Worm (Caenorhabditis elegans) whole organism, L2 larva: ENCODE results near the gene srj-11.

Source experiments
- F13H6.1 ChIP-seq: sonication (generic microtip); optimal IDR thresholded peaks from 2 replicates; lab custom pipeline; 2016; ENCODE audit warnings: missing genetic modification characterization, missing compliant biosample characterization
- ZK546.5 ChIP-seq: sonication (generic microtip); optimal IDR thresholded peaks from 2 replicates; lab custom pipeline; 2017; ENCODE audit warnings: missing biosample characterization, missing genetic modification characterization
- alr-1 ChIP-seq: fragments of 150-350 bp; optimal IDR thresholded peaks from 2 replicates; lab custom pipeline; 2014; ENCODE audit warnings: missing biosample characterization, missing genetic modification characterization
- ama-1 ChIP-seq: fragments of 150-350 bp; optimal IDR thresholded peaks from 2 replicates; lab custom pipeline; 2018; ENCODE audit warnings: inconsistent platforms
- blmp-1 ChIP-seq: sonication (generic microtip); optimal IDR thresholded peaks from 2 replicates; lab custom pipeline; 2017; ENCODE audit warnings: missing genetic modification characterization, mild to moderate bottlenecking, missing compliant biosample characterization, antibody characterized with exemption, moderate library complexity; ENCODE audit not compliant: insufficient read depth
- dmd-4 ChIP-seq: sonication (generic microtip); optimal IDR thresholded peaks from 2 replicates; lab custom pipeline; 2017; ENCODE audit warnings: missing biosample characterization, missing genetic modification characterization
- elt-1 ChIP-seq: fragments of 150-350 bp; optimal IDR thresholded peaks from 2 replicates; lab custom pipeline; 2014; ENCODE audit warnings: missing biosample characterization, missing genetic modification characterization
- gmeb-1 ChIP-seq: fragments of 150-350 bp; optimal IDR thresholded peaks from 2 replicates; lab custom pipeline; 2014; ENCODE audit warnings: missing biosample characterization, missing genetic modification characterization
- lin-11 ChIP-seq: fragments of 150-350 bp; sonication (generic microtip); optimal IDR thresholded peaks from 2 replicates; lab custom pipeline; 2014; ENCODE audit warnings: missing biosample characterization, missing genetic modification characterization, inconsistent platforms, mixed read lengths
- lsy-2 ChIP-seq, 2 experiments: fragments of 150-350 bp in 1 of 2; sonication (generic microtip) in 1 of 2; optimal IDR thresholded peaks; 2 replicates each; lab custom pipeline; 2014 to 2017; ENCODE audit warnings: missing biosample characterization in 2 of 2, missing genetic modification characterization in 2 of 2
- mab-5 ChIP-seq: fragments of 150-350 bp; optimal IDR thresholded peaks from 2 replicates; lab custom pipeline; 2014; ENCODE audit warnings: missing biosample characterization, missing genetic modification characterization
- mdl-1 ChIP-seq, 2 experiments: fragments of 150-350 bp in 1 of 2; sonication (generic microtip) in 1 of 2; optimal IDR thresholded peaks; 2 replicates each; lab custom pipeline; 2017; ENCODE audit warnings: missing biosample characterization in 2 of 2, missing genetic modification characterization in 2 of 2
- nhr-11 ChIP-seq: fragments of 150-350 bp; optimal IDR thresholded peaks from 2 replicates; lab custom pipeline; 2014; ENCODE audit warnings: missing biosample characterization, missing genetic modification characterization
- nhr-12 ChIP-seq: fragments of 150-350 bp; optimal IDR thresholded peaks from 2 replicates; lab custom pipeline; 2014; ENCODE audit warnings: missing biosample characterization, missing genetic modification characterization
- nhr-129 ChIP-seq: fragments of 150-350 bp; optimal IDR thresholded peaks from 2 replicates; lab custom pipeline; 2014; ENCODE audit warnings: missing biosample characterization, missing genetic modification characterization
- nhr-23 ChIP-seq: fragments of 150-350 bp; optimal IDR thresholded peaks from 2 replicates; lab custom pipeline; 2014; ENCODE audit warnings: missing biosample characterization, missing genetic modification reagents, missing genetic modification characterization
- nhr-237 ChIP-seq: fragments of 150-350 bp; optimal IDR thresholded peaks from 2 replicates; lab custom pipeline; 2014; ENCODE audit warnings: missing biosample characterization, missing genetic modification characterization
- nhr-25 ChIP-seq: fragments of 150-350 bp; sonication (generic microtip); optimal IDR thresholded peaks from 3 replicates; lab custom pipeline; 2014; ENCODE audit warnings: missing biosample characterization, missing genetic modification characterization
- nhr-6 ChIP-seq: fragments of 150-350 bp; optimal IDR thresholded peaks from 2 replicates; lab custom pipeline; 2014; ENCODE audit warnings: missing biosample characterization, missing genetic modification characterization
- skn-1 ChIP-seq: sonication (generic microtip); optimal IDR thresholded peaks from 2 replicates; lab custom pipeline; 2017; ENCODE audit warnings: missing biosample characterization, missing genetic modification characterization
- sma-9 ChIP-seq, 2 experiments: fragments of 150-350 bp in 1 of 2; sonication (generic microtip) in 1 of 2; optimal IDR thresholded peaks; 2 replicates each; lab custom pipeline; 2014 to 2016; ENCODE audit warnings: missing genetic modification characterization in 2 of 2, mild to moderate bottlenecking in 1 of 2, missing biosample characterization in 1 of 2, missing compliant biosample characterization in 1 of 2, missing genetic modification reagents in 1 of 2, moderate library complexity in 1 of 2
- snpc-4 ChIP-seq: fragments of 150-350 bp; optimal IDR thresholded peaks from 2 replicates; lab custom pipeline; 2014; ENCODE audit warnings: missing biosample characterization, missing genetic modification characterization
- unc-55 ChIP-seq: fragments of 150-350 bp; sonication (generic microtip); optimal IDR thresholded peaks from 3 replicates; lab custom pipeline; 2014; ENCODE audit warnings: missing biosample characterization, missing genetic modification reagents, missing genetic modification characterization
- unc-62 ChIP-seq: fragments of 150-350 bp; optimal IDR thresholded peaks from 2 replicates; lab custom pipeline; 2014; ENCODE audit warnings: missing biosample characterization, missing genetic modification reagents, missing genetic modification characterization
- ztf-11 ChIP-seq: sonication (generic microtip); optimal IDR thresholded peaks from 2 replicates; lab custom pipeline; 2017; ENCODE audit warnings: missing biosample characterization, missing genetic modification characterization
- ztf-4 ChIP-seq: fragments of 150-350 bp; optimal IDR thresholded peaks from 2 replicates; lab custom pipeline; 2014; ENCODE audit warnings: missing biosample characterization, missing genetic modification characterization

The srj-11 gene

DNA sequence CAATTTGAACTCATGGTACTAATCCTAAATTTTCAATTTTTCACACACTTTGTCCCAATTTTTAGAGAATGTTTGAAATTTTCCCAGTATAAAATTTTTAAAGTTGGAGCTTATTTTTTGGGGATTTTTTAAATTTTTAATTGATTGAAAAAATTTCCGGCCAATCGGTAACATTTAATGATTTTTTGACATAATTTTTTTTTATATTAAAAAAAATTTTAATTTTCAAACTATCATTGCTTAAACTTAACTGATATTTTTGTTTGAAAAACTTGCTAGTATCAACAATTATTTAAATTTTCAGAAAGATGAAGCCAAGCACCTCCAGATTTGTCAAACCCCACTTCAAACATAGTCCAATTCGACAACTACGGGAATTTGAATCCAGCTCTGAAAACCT is 16.1 kb downstream of the srj-11 start, which contains the start of gene T28A11.22:
T28A11.22 (plus strand) TSS at position 301 of the 400 bp plus-strand sequence.
- no peak for TF ChIP-seq nhr-25
- no peak for TF ChIP-seq ztf-11 (tag; lab: Kevin White, UChicago)
- TF ChIP-seq nhr-6 (tag; lab: Kevin White, UChicago) = no peak
- TF ChIP-seq gmeb-1 = no peak
- TF ChIP-seq ama-1 (lab: Kevin White, UChicago) = no peak
- TF ChIP-seq lsy-2 (tag; optimal IDR thresholded peaks at IDR 0.05; lab: Kevin White, UChicago) = no peak

DNA sequence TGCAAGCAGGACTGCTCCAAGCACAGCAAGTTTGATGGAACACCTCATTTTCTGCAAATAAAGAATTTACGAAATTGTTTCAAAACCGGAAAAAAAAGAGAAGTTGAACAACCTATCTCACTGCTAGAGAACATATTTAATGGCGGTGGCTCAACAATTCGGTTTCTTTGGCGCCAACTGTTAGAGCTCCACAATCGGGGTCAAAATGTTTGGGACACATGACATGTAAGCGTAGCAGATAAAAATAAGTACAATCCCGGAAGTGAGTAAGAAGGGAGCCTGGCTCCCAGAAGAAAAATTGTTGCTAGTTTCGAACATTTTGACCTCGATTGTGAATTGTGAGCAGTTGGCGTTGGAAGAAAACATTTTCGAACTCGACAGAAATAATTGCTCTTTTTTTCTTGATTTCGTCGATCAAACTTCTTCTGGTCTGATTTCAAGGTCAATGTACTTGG is 18.0 kb downstream of the srj-11 start, which contains the start of gene T28A11.16:
T28A11.16 (minus strand) TSS at position 51 of the 455 bp plus-strand sequence.
- TF ChIP-seq ztf-11 (tag; lab: Kevin White, UChicago) = no peak
- peak; percentile 30 for TF ChIP-seq F13H6.1 (tag; lab: Kevin White, UChicago)
- TF ChIP-seq skn-1 (tag; lab: Kevin White, UChicago) = no peak
- no peak for TF ChIP-seq dmd-4
- no peak for TF ChIP-seq blmp-1 (tag; lab: Kevin White, UChicago)
- TF ChIP-seq nhr-237 = no peak
- TF ChIP-seq gmeb-1 = no peak
- no peak for TF ChIP-seq mdl-1 (tag; optimal IDR thresholded peaks at IDR 0.05; lab: Kevin White, UChicago)
- peak; percentile 88 for TF ChIP-seq sma-9 (GFP tag; optimal IDR thresholded peaks at IDR 0.05; lab: Kevin White, UChicago)
- no peak for TF ChIP-seq sma-9 (tag; optimal IDR thresholded peaks at IDR 0.05; lab: Kevin White, UChicago)
- no peak for TF ChIP-seq nhr-129 (tag; lab: Kevin White, UChicago)
- no peak for TF ChIP-seq lsy-2 (tag; optimal IDR thresholded peaks at IDR 0.05; lab: Kevin White, UChicago)
- TF ChIP-seq ZK546.5 (tag; lab: Kevin White, UChicago) = no peak

DNA sequence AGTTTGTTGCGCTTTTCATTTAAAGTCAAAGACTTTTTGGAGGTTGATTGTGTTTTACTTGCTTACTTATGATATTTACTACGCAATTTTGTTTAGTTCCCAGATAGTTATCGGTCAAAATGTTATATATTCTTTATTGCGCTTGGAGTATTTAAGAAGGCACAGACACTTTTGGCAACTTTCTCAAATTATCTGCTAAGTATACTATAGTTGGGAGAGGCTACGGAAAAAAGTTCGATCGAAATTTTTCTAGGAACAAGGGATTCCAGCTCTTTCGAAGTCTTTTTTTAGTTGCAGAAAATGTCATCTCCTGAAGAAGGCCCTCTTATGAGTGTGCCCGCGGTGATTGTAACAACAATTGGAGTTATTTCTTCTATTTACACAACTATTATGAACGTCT is 18.9 kb downstream of the srj-11 start, which contains the start of gene srbc-5:
srbc-5 (plus strand) TSS at position 301 of the 400 bp plus-strand sequence.
- no peak for TF ChIP-seq nhr-129 (tag; lab: Kevin White, UChicago)
- TF ChIP-seq ZK546.5 (tag; lab: Kevin White, UChicago) = no peak
- no peak for TF ChIP-seq ztf-4 (tag; lab: Kevin White, UChicago)
- no peak for TF ChIP-seq elt-1
- no peak for TF ChIP-seq nhr-12 (tag; lab: Kevin White, UChicago)
- TF ChIP-seq unc-55 (GFP tag; lab: Kevin White, UChicago) = no peak

DNA sequence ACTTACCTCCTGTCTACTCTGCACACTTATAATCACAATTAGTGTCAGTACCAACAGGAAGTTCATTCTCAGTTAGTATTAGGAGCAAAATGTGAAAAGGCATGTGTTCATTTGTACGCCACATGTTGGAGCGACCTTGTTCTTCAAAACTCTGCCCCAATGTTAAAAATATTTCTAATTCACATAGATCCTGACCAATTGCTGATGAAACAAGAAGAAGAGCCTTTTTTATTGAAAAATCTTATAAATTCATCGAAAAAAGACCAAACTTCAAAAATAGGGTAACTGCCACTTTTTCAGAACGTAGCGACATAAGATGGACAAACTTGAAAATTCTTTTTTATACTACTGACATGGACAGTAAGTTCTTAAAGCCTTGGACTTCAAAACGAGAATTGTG is 25.0 kb downstream of the srj-11 start, which contains the start of gene T28A11.17:
T28A11.17 (minus strand) TSS at position 101 of the 400 bp plus-strand sequence.
- TF ChIP-seq nhr-11 (tag; lab: Kevin White, UChicago) = no peak
- TF ChIP-seq snpc-4 (tag; lab: Kevin White, UChicago) = no peak
- no peak for TF ChIP-seq nhr-23 (tag; lab: Kevin White, UChicago)
- TF ChIP-seq blmp-1 (tag; lab: Kevin White, UChicago) = no peak
- no peak for TF ChIP-seq alr-1 (tag; lab: Kevin White, UChicago)

DNA sequence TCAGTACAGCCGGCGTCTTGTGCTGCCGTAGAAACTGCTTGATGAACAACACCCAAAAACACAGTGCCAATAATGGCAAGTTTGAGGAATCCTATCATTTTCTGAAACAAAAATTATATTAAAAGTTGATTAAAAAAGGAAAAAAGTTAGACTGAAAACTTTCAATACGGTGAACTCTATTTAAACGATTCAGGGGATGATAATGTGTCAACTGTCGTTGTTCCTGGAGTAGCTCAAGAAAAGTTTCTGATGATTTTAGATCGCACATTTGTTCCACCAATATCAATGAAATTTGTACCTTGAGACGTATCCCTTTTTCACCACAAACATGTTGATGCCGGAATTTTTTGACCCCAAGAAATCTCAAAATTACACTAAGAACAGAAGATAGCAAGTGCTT is 26.7 kb downstream of the srj-11 start, which contains the start of gene T28A11.18:
T28A11.18 (minus strand) TSS at position 101 of the 400 bp plus-strand sequence.
- no peak for TF ChIP-seq ama-1 (lab: Kevin White, UChicago)

DNA sequence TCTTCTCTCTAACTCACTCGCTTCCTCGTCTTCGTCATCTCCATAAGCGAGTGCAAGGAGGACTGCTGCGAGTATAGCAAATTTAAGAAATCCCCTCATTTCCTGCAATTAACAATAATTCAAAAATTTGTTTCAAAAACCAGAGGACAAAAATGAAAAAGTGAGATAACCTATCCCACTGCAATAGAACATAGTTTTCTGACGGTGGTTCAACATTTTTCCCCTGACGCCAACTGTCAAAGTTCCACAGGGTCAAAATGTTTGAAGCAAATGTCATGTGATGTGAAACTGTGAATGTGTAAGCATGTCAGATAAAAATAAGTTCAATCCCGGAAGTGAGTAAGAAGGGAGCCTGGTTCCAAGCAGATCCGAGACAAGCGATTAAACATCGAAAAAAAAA is 28.2 kb downstream of the srj-11 start, which contains the start of gene T28A11.19:
T28A11.19 (minus strand) TSS at position 108 of the 400 bp plus-strand sequence.
- TF ChIP-seq nhr-11 (tag; lab: Kevin White, UChicago) (no peak), sma-9 (GFP tag; optimal IDR thresholded peaks at IDR 0.05; lab: Kevin White, UChicago) (peak; percentile 33), sma-9 (tag; optimal IDR thresholded peaks at IDR 0.05; lab: Kevin White, UChicago) (no peak)

DNA sequence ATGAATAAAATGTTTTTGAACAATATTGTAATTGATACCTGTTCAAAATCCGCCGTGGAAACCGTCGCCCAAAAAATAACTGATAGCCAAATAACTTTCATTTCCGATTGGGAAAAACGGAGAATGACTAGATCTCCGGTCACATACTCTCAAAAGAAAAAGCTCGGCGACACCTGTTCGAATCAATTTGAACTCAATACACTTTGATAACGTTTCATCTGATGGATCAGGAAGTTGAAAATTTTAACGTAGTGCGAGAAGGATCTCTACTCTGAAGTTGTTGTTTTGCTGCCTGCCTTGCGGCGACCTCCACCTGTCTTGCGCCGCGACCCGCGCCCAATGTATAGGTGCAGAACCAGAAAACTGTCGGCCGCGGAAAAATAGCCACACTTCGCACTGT is 31.9 kb downstream of the srj-11 start, which contains the start of gene T28A11.20:
T28A11.20 (minus strand) TSS at position 101 of the 400 bp plus-strand sequence.
- TF ChIP-seq sma-9 (GFP tag; optimal IDR thresholded peaks at IDR 0.05; lab: Kevin White, UChicago) = no peak
- no peak for TF ChIP-seq sma-9 (tag; optimal IDR thresholded peaks at IDR 0.05; lab: Kevin White, UChicago)
- TF ChIP-seq nhr-12 (tag; lab: Kevin White, UChicago) = no peak
- TF ChIP-seq nhr-129 (tag; lab: Kevin White, UChicago) = no peak
- no peak for TF ChIP-seq nhr-6 (tag; lab: Kevin White, UChicago)
- no peak for TF ChIP-seq ztf-11 (tag; lab: Kevin White, UChicago)
- TF ChIP-seq, all 48 proteins: peak for 0

DNA sequence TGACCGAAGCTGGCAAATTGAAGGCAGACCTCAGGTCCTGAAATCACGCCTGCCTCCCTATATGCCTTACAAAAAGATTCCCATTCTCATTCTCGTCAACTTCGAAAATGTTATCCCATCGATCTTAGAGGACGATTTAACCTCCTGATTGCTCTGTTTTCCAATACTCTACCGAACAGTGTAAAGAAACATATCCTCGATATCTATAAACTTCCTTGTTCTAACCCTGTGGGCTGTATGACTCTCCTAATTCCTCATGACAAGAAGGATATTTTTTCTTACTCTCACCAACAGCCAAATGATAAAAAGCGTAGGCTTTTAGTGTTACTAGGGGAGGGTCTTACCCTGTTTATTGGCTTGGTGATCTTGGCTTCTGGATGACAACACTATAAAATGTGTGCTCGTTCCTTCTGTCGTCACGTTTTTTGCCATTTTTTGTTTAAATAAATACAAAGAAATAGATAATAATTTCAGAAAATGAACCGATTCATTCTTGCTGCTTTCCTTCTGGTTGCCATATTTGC is 32.4 kb downstream of the srj-11 start, which contains the start of gene T28A11.4:
T28A11.4 (plus strand) TSS at position 474 of the 524 bp plus-strand sequence.
- TF ChIP-seq lin-11 (tag; lab: Kevin White, UChicago) = no peak
- no peak for TF ChIP-seq nhr-25
- no peak for TF ChIP-seq unc-62 (GFP tag; lab: Kevin White, UChicago)
- no peak for TF ChIP-seq ztf-4 (tag; lab: Kevin White, UChicago)
- no peak for TF ChIP-seq blmp-1 (tag; lab: Kevin White, UChicago)
- TF ChIP-seq sma-9 (GFP tag; optimal IDR thresholded peaks at IDR 0.05; lab: Kevin White, UChicago) = no peak
- TF ChIP-seq sma-9 (tag; optimal IDR thresholded peaks at IDR 0.05; lab: Kevin White, UChicago) = no peak
- no peak for TF ChIP-seq lsy-2 (tag; optimal IDR thresholded peaks at IDR 0.05; lab: Kevin White, UChicago)
- no peak for TF ChIP-seq mab-5
- no peak for TF ChIP-seq alr-1 (tag; lab: Kevin White, UChicago)
